Fruit fly (Drosophila melanogaster) whole organism, embryonic: ENCODE results near the gene ND-MNLL.

Source experiments
- Adf1 ChIP-seq: fragments of 200-800 bp; sonication (Bioruptor generic); IDR thresholded peaks from 2 replicates; pipeline ENCODE4 v1.3.6; 2022; ENCODE audit warnings: missing biosample characterization, missing genetic modification characterization
- B-H2 ChIP-seq: fragments of 200-800 bp; sonication (Bioruptor generic); optimal IDR thresholded peaks from 2 replicates; lab custom pipeline; 2018; ENCODE audit warnings: missing biosample characterization, mild to moderate bottlenecking, missing genetic modification characterization
- CG10959 ChIP-seq: fragments of 200-800 bp; sonication (Bioruptor generic); IDR thresholded peaks from 2 replicates; pipeline ENCODE4 v1.3.6; 2022; ENCODE audit warnings: missing biosample characterization, missing genetic modification characterization
- CG10979 ChIP-seq: fragments of 200-800 bp; sonication (Bioruptor generic); optimal IDR thresholded peaks from 2 replicates; lab custom pipeline; 2018; ENCODE audit warnings: missing biosample characterization, mild to moderate bottlenecking, missing genetic modification characterization, moderate library complexity
- CG12155 ChIP-seq: fragments of 200-800 bp; sonication (Bioruptor generic); optimal IDR thresholded peaks from 3 replicates; lab custom pipeline; 2016; ENCODE audit warnings: missing biosample characterization, missing genetic modification characterization
- CG13123 ChIP-seq: fragments of 200-800 bp; sonication (Bioruptor generic); optimal IDR thresholded peaks from 2 replicates; lab custom pipeline; 2016; ENCODE audit warnings: missing biosample characterization, missing genetic modification characterization
- CG15514 ChIP-seq: fragments of 200-800 bp; sonication (Bioruptor generic); optimal IDR thresholded peaks from 3 replicates; lab custom pipeline; 2017; ENCODE audit warnings: missing biosample characterization, missing genetic modification characterization, mild to moderate bottlenecking, moderate library complexity, missing genetic modification reagents
- CG17359 ChIP-seq: fragments of 200-800 bp; sonication (Bioruptor generic); optimal IDR thresholded peaks from 3 replicates; lab custom pipeline; 2018; ENCODE audit warnings: missing biosample characterization, mild to moderate bottlenecking, missing genetic modification characterization, moderate library complexity
- CG17385 ChIP-seq: fragments of 200-800 bp; sonication (Bioruptor generic); optimal IDR thresholded peaks from 3 replicates; lab custom pipeline; 2018; ENCODE audit warnings: missing biosample characterization, mild to moderate bottlenecking, missing genetic modification characterization
- CG2120 ChIP-seq: fragments of 200-800 bp; sonication (Bioruptor generic); optimal IDR thresholded peaks from 3 replicates; lab custom pipeline; 2016; ENCODE audit warnings: missing biosample characterization, missing genetic modification characterization
- CG2712 ChIP-seq: fragments of 200-800 bp; optimal IDR thresholded peaks from 3 replicates; lab custom pipeline; 2019; ENCODE audit warnings: missing biosample characterization, mild to moderate bottlenecking, missing genetic modification characterization, moderate library complexity
- CG2889 ChIP-seq: fragments of 200-800 bp; sonication (Bioruptor generic); IDR thresholded peaks from 3 replicates; pipeline ENCODE4 v1.3.6; 2022; ENCODE audit warnings: missing biosample characterization, missing genetic modification characterization
- CG30431 ChIP-seq: fragments of 200-800 bp; sonication (Bioruptor generic); optimal IDR thresholded peaks from 2 replicates; lab custom pipeline; 2017; ENCODE audit warnings: missing biosample characterization, missing genetic modification characterization
- CG33213 ChIP-seq: fragments of 200-800 bp; sonication (Bioruptor generic); optimal IDR thresholded peaks from 3 replicates; lab custom pipeline; 2016; ENCODE audit warnings: missing biosample characterization, missing genetic modification characterization
- CG34422 ChIP-seq: fragments of 200-800 bp; sonication (Bioruptor generic); IDR thresholded peaks from 3 replicates; pipeline ENCODE4 v1.3.6; 2022; ENCODE audit warnings: missing biosample characterization, missing genetic modification characterization
- CG7786 ChIP-seq: fragments of 200-800 bp; sonication (Bioruptor generic); optimal IDR thresholded peaks from 2 replicates; lab custom pipeline; 2016; ENCODE audit warnings: missing biosample characterization, missing genetic modification characterization
- CG9727 ChIP-seq: fragments of 200-800 bp; sonication (Bioruptor generic); optimal IDR thresholded peaks from 3 replicates; lab custom pipeline; 2017; ENCODE audit warnings: missing biosample characterization, mild to moderate bottlenecking, missing genetic modification characterization
- D19A ChIP-seq: fragments of 200-800 bp; optimal IDR thresholded peaks from 3 replicates; lab custom pipeline; 2019; ENCODE audit warnings: missing biosample characterization, mild to moderate bottlenecking, missing genetic modification characterization, moderate library complexity
- Dref ChIP-seq: fragments of 200-800 bp; sonication (Bioruptor generic); IDR thresholded peaks from 2 replicates; pipeline ENCODE4 v1.3.6; 2022; ENCODE audit warnings: missing biosample characterization, missing genetic modification characterization
- Gug ChIP-seq: fragments of 200-800 bp; sonication (Bioruptor generic); IDR thresholded peaks from 4 replicates; pipeline ENCODE4 v1.3.6; 2022; ENCODE audit warnings: missing biosample characterization, missing genetic modification characterization
- HmgZ ChIP-seq: fragments of 200-800 bp; sonication (Bioruptor generic); optimal IDR thresholded peaks from 2 replicates; lab custom pipeline; 2018; ENCODE audit warnings: missing biosample characterization, mild to moderate bottlenecking, missing genetic modification characterization
- Max ChIP-seq: fragments of 200-800 bp; sonication (Bioruptor generic); optimal IDR thresholded peaks from 2 replicates; lab custom pipeline; 2016; ENCODE audit warnings: missing biosample characterization, mild to moderate bottlenecking, missing genetic modification characterization
- Nf-YC ChIP-seq: fragments of 200-800 bp; optimal IDR thresholded peaks from 3 replicates; lab custom pipeline; 2019; ENCODE audit warnings: missing biosample characterization, mild to moderate bottlenecking, missing genetic modification characterization, moderate library complexity
- Xbp1 ChIP-seq: fragments of 200-800 bp; sonication (Bioruptor generic); optimal IDR thresholded peaks from 3 replicates; lab custom pipeline; 2016; ENCODE audit warnings: missing biosample characterization, mild to moderate bottlenecking, missing genetic modification characterization
- btn ChIP-seq: fragments of 200-800 bp; sonication (Bioruptor generic); optimal IDR thresholded peaks from 2 replicates; lab custom pipeline; 2016; ENCODE audit warnings: missing biosample characterization, missing genetic modification characterization
- chif ChIP-seq, 2 experiments: fragments of 200-800 bp; sonication (Bioruptor generic); optimal IDR thresholded peaks; 3 replicates each; lab custom pipeline; 2016; ENCODE audit warnings: missing biosample characterization in 2 of 2, missing genetic modification characterization in 2 of 2
- dati ChIP-seq: fragments of 200-800 bp; sonication (Bioruptor generic); IDR thresholded peaks from 2 replicates; pipeline ENCODE4 v1.3.6; 2022; ENCODE audit warnings: missing biosample characterization, missing genetic modification characterization
- hkb ChIP-seq, 2 experiments: fragments of 200-800 bp in 1 of 2; fragments of >200 bp in 1 of 2; sonication (Bioruptor generic) in 1 of 2; IDR thresholded peaks in 1 of 2; optimal IDR thresholded peaks in 1 of 2; 2 replicates each; pipeline versions ENCODE4 v1.3.6 to Lab custom; 2017 to 2022; ENCODE audit warnings: missing biosample characterization in 1 of 2, missing genetic modification characterization in 1 of 2
- nerfin-2 ChIP-seq: fragments of 200-800 bp; sonication (Bioruptor generic); IDR thresholded peaks from 2 replicates; pipeline ENCODE4 v1.3.6; 2022; ENCODE audit warnings: missing biosample characterization, missing genetic modification characterization; ENCODE audit not compliant: partially characterized antibody
- pan ChIP-seq, 4 experiments: fragments of >200 bp in 3 of 4; fragments of 200-800 bp in 1 of 4; sonication (Bioruptor generic) in 1 of 4; optimal IDR thresholded peaks in 3 of 4; IDR thresholded peaks in 1 of 4; 2 replicates each; pipeline versions ENCODE4 v1.3.6 to Lab custom; 2017 to 2022; ENCODE audit warnings: missing biosample characterization in 2 of 4, missing genetic modification characterization in 2 of 4, mixed read lengths in 1 of 4
- pho ChIP-seq: fragments of 200-800 bp; sonication (Bioruptor generic); optimal IDR thresholded peaks from 2 replicates; lab custom pipeline; 2016; ENCODE audit warnings: missing biosample characterization, missing genetic modification characterization
- pum ChIP-seq: fragments of 200-800 bp; sonication (Bioruptor generic); optimal IDR thresholded peaks from 2 replicates; lab custom pipeline; 2016; ENCODE audit warnings: missing biosample characterization, missing genetic modification characterization
- usp ChIP-seq: fragments of >200 bp; optimal IDR thresholded peaks from 2 replicates; lab custom pipeline; 2017; ENCODE audit warnings: missing biosample characterization, missing genetic modification characterization
- yki ChIP-seq: fragments of >200 bp; optimal IDR thresholded peaks from 3 replicates; lab custom pipeline; 2018
- zfh2 ChIP-seq: fragments of 200-800 bp; sonication (Bioruptor generic); optimal IDR thresholded peaks from 2 replicates; lab custom pipeline; 2016; ENCODE audit warnings: missing biosample characterization, missing genetic modification characterization

The ND-MNLL gene

DNA sequence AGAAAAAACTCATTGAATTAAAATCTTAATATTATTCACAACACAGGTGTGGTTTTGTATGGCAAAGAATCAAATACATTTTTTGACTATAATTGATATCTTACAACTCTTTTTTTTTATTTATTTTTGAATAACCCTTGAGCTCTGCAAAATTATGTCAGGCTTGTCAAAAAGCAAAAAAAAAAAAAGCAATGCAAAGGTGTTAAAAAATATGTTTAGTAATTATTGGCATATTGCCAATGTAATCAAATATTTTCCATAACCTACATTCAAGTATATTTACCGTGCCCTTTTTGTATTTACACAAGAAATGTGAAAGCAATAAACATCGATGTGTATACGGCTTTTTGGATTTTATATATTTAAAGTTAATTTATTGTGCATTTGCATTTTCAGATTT is 19.5 kb downstream of the ND-MNLL start, which contains the start of gene Ir7c:
Gene Ir7c, plus strand, starts transcription at position 301 of the 400 bp plus-strand sequence.
- no peak for TF ChIP-seq Adf1 (GFP tag; lab: Robert Waterston, UW)
- TF ChIP-seq CG2120 (GFP tag; lab: Kevin White, UChicago): no peak
- TF ChIP-seq nerfin-2 (GFP tag; lab: Robert Waterston, UW): no peak
- no peak for TF ChIP-seq CG10959 (GFP tag; lab: Robert Waterston, UW)
- TF ChIP-seq CG9727 (GFP tag; lab: Kevin White, UChicago): no peak
- no peak for TF ChIP-seq yki (lab: Kevin White, UChicago)
- TF ChIP-seq Max (GFP tag; lab: Kevin White, UChicago): no peak
- no peak for TF ChIP-seq Xbp1 (GFP tag; lab: Kevin White, UChicago)
- TF ChIP-seq chif (GFP tag; optimal IDR thresholded peaks at IDR 0.05; lab: Kevin White, UChicago): no peak
- no peak for TF ChIP-seq Nf-YC
- no peak for TF ChIP-seq B-H2 (GFP tag; lab: Kevin White, UChicago)
- TF ChIP-seq pho: no peak
- no peak for TF ChIP-seq pan (optimal IDR thresholded peaks at IDR 0.05; lab: Kevin White, UChicago)
- TF ChIP-seq pan (GFP tag; optimal IDR thresholded peaks at IDR 0.05 in 1 of 2, IDR thresholded peaks at IDR 0.05 in 1 of 2): no peak
- TF ChIP-seq usp: no peak
- TF ChIP-seq, all 482 proteins: peak for 0

DNA sequence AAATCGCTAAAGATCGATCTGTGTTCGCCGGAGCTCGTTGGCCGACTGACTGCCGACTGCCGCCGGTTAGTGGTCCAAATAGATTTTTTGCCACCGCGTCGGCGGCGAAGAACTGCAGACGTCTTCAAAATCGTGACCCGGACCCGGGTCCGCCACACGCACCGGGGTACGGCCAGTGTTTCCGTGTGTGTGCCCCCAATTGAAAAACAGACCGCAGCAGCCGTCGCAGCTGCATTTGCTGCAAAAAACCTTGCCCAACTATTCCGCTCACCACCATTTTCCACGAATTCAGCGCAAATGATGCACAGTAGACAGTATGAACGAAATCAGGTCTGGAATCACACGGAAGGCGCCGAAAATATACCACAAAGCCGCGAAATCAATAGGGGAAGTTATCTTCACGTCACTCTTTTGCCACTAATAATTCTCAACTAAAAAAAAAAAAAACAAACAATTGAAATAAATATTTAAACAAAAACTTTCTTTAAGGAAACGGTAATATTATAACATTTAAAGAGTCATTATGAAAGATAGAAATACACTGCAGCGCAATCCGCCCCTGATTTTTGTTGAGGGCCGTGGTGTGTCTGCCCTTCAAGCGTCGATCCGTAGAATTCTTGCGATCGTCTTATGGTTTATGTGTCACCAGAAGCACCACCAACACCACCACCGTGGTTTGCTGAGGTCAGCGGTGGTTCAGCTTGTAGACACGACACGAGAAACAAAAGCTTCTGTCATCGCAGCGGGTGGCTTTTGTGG is 20.2 kb downstream of the ND-MNLL start, which contains the start of gene dec:
Gene dec, minus strand, starts transcription at position 51 of the 759 bp plus-strand sequence.
- TF ChIP-seq zfh2 (no peak), CG15514 (GFP tag; lab: Kevin White, UChicago) (no peak), CG2889 (GFP tag; lab: Robert Waterston, UW) (no peak), CG12155 (GFP tag; lab: Kevin White, UChicago) (no peak), CG30431 (GFP tag; lab: Kevin White, UChicago) (no peak), CG17385 (no peak), pum (GFP tag; lab: Kevin White, UChicago) (no peak), CG2712 (tag; lab: Kevin White, UChicago) (no peak), CG10979 (tag; lab: Kevin White, UChicago) (no peak)

DNA sequence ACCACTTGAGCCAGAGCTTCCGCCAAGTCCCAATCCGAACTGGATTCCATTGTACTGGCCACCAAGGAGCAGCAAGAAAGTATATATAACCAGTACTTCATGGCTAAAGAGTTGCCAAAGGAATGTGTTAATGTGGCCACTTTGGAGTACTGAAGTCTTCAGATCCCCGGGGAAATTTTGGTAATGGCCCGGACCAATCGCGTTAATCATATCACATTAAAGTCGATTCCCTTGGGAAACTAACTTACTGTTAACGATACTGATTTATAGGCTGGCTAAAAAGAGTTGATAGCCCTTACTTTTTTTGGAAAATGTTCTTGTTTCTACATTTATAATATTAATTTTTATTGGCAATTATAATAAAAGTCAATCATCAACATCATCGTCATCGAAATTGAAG is 26.7 kb downstream of the ND-MNLL start, which contains the start of gene Ir7b:
Gene Ir7b, minus strand, starts transcription at position 101 of the 400 bp plus-strand sequence.
- TF ChIP-seq CG13123 (GFP tag; lab: Kevin White, UChicago) (no peak), D19A (tag; lab: Kevin White, UChicago) (no peak), CG33213 (GFP tag; lab: Kevin White, UChicago) (no peak), dati (GFP tag; lab: Robert Waterston, UW) (no peak), Gug (no peak), CG17359 (tag; lab: Kevin White, UChicago) (no peak), HmgZ (tag; lab: Kevin White, UChicago) (no peak), CG7786 (GFP tag; lab: Kevin White, UChicago) (no peak), btn (no peak), CG34422 (GFP tag; lab: Robert Waterston, UW) (no peak), Dref (no peak), hkb (optimal IDR thresholded peaks at IDR 0.05; lab: Kevin White, UChicago) (no peak), hkb (GFP tag; IDR thresholded peaks at IDR 0.05; lab: Robert Waterston, UW) (no peak)
- TF ChIP-seq, all 482 proteins: peak for 0
